Worm (Caenorhabditis elegans) whole organism, mixed stage, embryonic: ENCODE data around the gene fbxa-65.
"Not testable (repeated sequence)": the region's sequence is repeated elsewhere in the genome, so short reads cannot be mapped to it uniquely, and the experiment has no call there.

Source experiments
- M03D4.4 ChIP-seq: sonication (generic microtip); optimal IDR thresholded peaks from 2 replicates; lab custom pipeline; 2017; ENCODE audit warnings: mild to moderate bottlenecking, missing genetic modification characterization, missing compliant biosample characterization
- bed-3 ChIP-seq: fragments of 200-800 bp; sonication (Bioruptor generic); optimal IDR thresholded peaks from 3 replicates; lab custom pipeline; 2018; ENCODE audit warnings: mild to moderate bottlenecking, missing genetic modification characterization, moderate library complexity, missing compliant biosample characterization
- blmp-1 ChIP-seq: fragments of 150-350 bp; optimal IDR thresholded peaks from 2 replicates; lab custom pipeline; 2014; ENCODE audit warnings: missing biosample characterization, missing genetic modification characterization
- ceh-39 ChIP-seq: fragments of 150-350 bp; optimal IDR thresholded peaks from 2 replicates; lab custom pipeline; 2014; ENCODE audit warnings: missing biosample characterization, missing genetic modification characterization
- ceh-43 ChIP-seq: fragments of 200-800 bp; sonication (Bioruptor generic); optimal IDR thresholded peaks from 2 replicates; lab custom pipeline; 2018; ENCODE audit warnings: mild to moderate bottlenecking, missing genetic modification characterization, moderate library complexity, missing compliant biosample characterization
- ceh-83 ChIP-seq: fragments of 200-800 bp; sonication (Bioruptor generic); optimal IDR thresholded peaks from 2 replicates; lab custom pipeline; 2018; ENCODE audit warnings: mild to moderate bottlenecking, missing genetic modification characterization, missing compliant biosample characterization
- ces-1 ChIP-seq: fragments of 150-350 bp; optimal IDR thresholded peaks from 2 replicates; lab custom pipeline; 2014; ENCODE audit warnings: missing biosample characterization, missing genetic modification reagents, missing genetic modification characterization
- cnd-1 ChIP-seq: fragments of 200-800 bp; sonication (Bioruptor generic); optimal IDR thresholded peaks from 2 replicates; lab custom pipeline; 2018; ENCODE audit warnings: mild to moderate bottlenecking, missing genetic modification characterization, missing compliant biosample characterization
- drap-1 ChIP-seq: fragments of 200-800 bp; sonication (Bioruptor generic); optimal IDR thresholded peaks from 3 replicates; lab custom pipeline; 2018; ENCODE audit warnings: mild to moderate bottlenecking, missing genetic modification characterization, missing compliant biosample characterization
- elt-1 ChIP-seq: sonication (generic microtip); optimal IDR thresholded peaks from 2 replicates; lab custom pipeline; 2017; ENCODE audit warnings: missing genetic modification characterization, mild to moderate bottlenecking, missing compliant biosample characterization, antibody characterized with exemption, moderate library complexity, borderline replicate concordance; ENCODE audit not compliant: insufficient read depth
- elt-3 ChIP-seq: fragments of 150-350 bp; optimal IDR thresholded peaks from 2 replicates; lab custom pipeline; 2014; ENCODE audit warnings: missing biosample characterization, missing genetic modification characterization
- flh-1 ChIP-seq: fragments of 200-800 bp; sonication (Bioruptor generic); optimal IDR thresholded peaks from 2 replicates; lab custom pipeline; 2018; ENCODE audit warnings: mild to moderate bottlenecking, missing genetic modification characterization, moderate library complexity, missing compliant biosample characterization
- ham-2 ChIP-seq: fragments of 200-800 bp; sonication (Bioruptor generic); optimal IDR thresholded peaks from 2 replicates; lab custom pipeline; 2018; ENCODE audit warnings: mild to moderate bottlenecking, missing genetic modification characterization, missing compliant biosample characterization
- hlh-1 ChIP-seq: fragments of 150-350 bp; optimal IDR thresholded peaks from 2 replicates; lab custom pipeline; 2014; ENCODE audit warnings: missing biosample characterization, missing genetic modification reagents, missing genetic modification characterization
- lin-13 ChIP-seq: fragments of 150-350 bp; optimal IDR thresholded peaks from 2 replicates; lab custom pipeline; 2014; ENCODE audit warnings: missing biosample characterization, missing genetic modification characterization
- lin-32 ChIP-seq: fragments of 200-800 bp; sonication (Bioruptor generic); optimal IDR thresholded peaks from 2 replicates; lab custom pipeline; 2018; ENCODE audit warnings: mild to moderate bottlenecking, missing genetic modification characterization, missing compliant biosample characterization
- lsy-2 ChIP-seq: fragments of 150-350 bp; optimal IDR thresholded peaks from 2 replicates; lab custom pipeline; 2014; ENCODE audit warnings: missing biosample characterization, missing genetic modification characterization
- mab-5 ChIP-seq: fragments of 150-350 bp; optimal IDR thresholded peaks from 2 replicates; lab custom pipeline; 2014; ENCODE audit warnings: missing biosample characterization, missing genetic modification characterization
- mep-1 ChIP-seq: fragments of 150-350 bp; optimal IDR thresholded peaks from 2 replicates; lab custom pipeline; 2017; ENCODE audit warnings: missing biosample characterization, missing genetic modification reagents, missing genetic modification characterization, inconsistent platforms
- mls-2 ChIP-seq: sonication (generic microtip); optimal IDR thresholded peaks from 2 replicates; lab custom pipeline; 2016; ENCODE audit warnings: mild to moderate bottlenecking, missing genetic modification characterization, moderate library complexity, missing compliant biosample characterization
- nhr-12 ChIP-seq: fragments of 150-350 bp; optimal IDR thresholded peaks from 2 replicates; lab custom pipeline; 2014; ENCODE audit warnings: missing biosample characterization, missing genetic modification characterization
- nhr-237 ChIP-seq: fragments of 150-350 bp; optimal IDR thresholded peaks from 2 replicates; lab custom pipeline; 2014; ENCODE audit warnings: missing biosample characterization, missing genetic modification characterization
- nhr-28 ChIP-seq: fragments of 150-350 bp; optimal IDR thresholded peaks from 2 replicates; lab custom pipeline; 2014; ENCODE audit warnings: missing biosample characterization, missing genetic modification characterization
- nhr-76 ChIP-seq: sonication (generic microtip); optimal IDR thresholded peaks from 2 replicates; lab custom pipeline; 2017; ENCODE audit warnings: missing biosample characterization, missing genetic modification characterization
- pha-4 ChIP-seq: fragments of 150-350 bp; optimal IDR thresholded peaks from 2 replicates; lab custom pipeline; 2018; ENCODE audit warnings: missing biosample characterization, missing genetic modification reagents, missing genetic modification characterization
- snpc-4 ChIP-seq: fragments of 150-350 bp; optimal IDR thresholded peaks from 2 replicates; lab custom pipeline; 2014; ENCODE audit warnings: missing biosample characterization, missing genetic modification characterization
- sptf-1 ChIP-seq: sonication (generic microtip); optimal IDR thresholded peaks from 2 replicates; lab custom pipeline; 2017; ENCODE audit warnings: mild to moderate bottlenecking, missing genetic modification characterization, moderate library complexity, missing compliant biosample characterization
- tbx-8 ChIP-seq: fragments of 200-800 bp; sonication (Bioruptor generic); optimal IDR thresholded peaks from 2 replicates; lab custom pipeline; 2018; ENCODE audit warnings: mild to moderate bottlenecking, missing genetic modification characterization, moderate library complexity, missing compliant biosample characterization
- unc-120 ChIP-seq: sonication (generic microtip); optimal IDR thresholded peaks from 2 replicates; lab custom pipeline; 2017; ENCODE audit warnings: missing genetic modification characterization, missing compliant biosample characterization; ENCODE audit not compliant: poor library complexity, severe bottlenecking
- unc-62 ChIP-seq: fragments of 150-350 bp; optimal IDR thresholded peaks from 2 replicates; lab custom pipeline; 2014; ENCODE audit warnings: missing biosample characterization, missing genetic modification reagents, missing genetic modification characterization
- ztf-11 ChIP-seq: fragments of 150-350 bp; optimal IDR thresholded peaks from 2 replicates; lab custom pipeline; 2014; ENCODE audit warnings: missing biosample characterization, missing genetic modification characterization

fbxa-65 gene

DNA sequence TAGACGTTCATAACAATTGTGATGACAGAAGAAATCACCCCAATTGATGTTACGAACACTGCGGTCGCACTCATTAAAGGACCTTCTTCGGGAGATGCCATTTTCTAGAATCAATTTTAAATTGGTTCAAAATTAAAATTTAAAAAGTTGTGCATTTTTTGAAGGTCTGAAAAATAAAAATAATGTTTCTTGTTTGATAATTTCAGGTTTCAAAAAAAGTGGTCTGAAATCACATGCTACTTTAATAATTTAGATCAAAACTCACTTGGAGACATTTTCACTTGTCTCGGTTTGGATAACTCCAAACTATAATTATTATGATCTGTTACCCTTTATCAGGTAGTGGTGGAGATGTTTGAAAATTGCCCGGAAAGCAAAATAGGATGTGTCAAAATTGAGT, 30.7 kb upstream of the fbxa-65 start, which contains the start of gene srbc-2:
Gene srbc-2, minus strand, starts transcription at position 101 of the 400 bp plus-strand sequence.
- no peak for TF ChIP-seq mab-5 (tag; lab: Kevin White, UChicago)
- TF ChIP-seq unc-62 (GFP tag; lab: Kevin White, UChicago), result no peak
- TF ChIP-seq tbx-8 (GFP tag; lab: Kevin White, UChicago), result no peak
- no peak for TF ChIP-seq nhr-12 (tag; lab: Kevin White, UChicago)
- TF ChIP-seq snpc-4 (tag; lab: Kevin White, UChicago), result no peak
- TF ChIP-seq hlh-1 (tag; lab: Kevin White, UChicago), result no peak
- TF ChIP-seq bed-3 (GFP tag; lab: Kevin White, UChicago), result no peak
- TF ChIP-seq ceh-43 (GFP tag; lab: Kevin White, UChicago), result no peak
- no peak for TF ChIP-seq lsy-2 (tag; lab: Kevin White, UChicago)
- no peak for TF ChIP-seq nhr-76
- no peak for TF ChIP-seq ham-2
- TF ChIP-seq elt-1 (tag; lab: Kevin White, UChicago), result no peak
- no peak for TF ChIP-seq lin-13 (tag; lab: Kevin White, UChicago)
- no peak for TF ChIP-seq mep-1 (tag; lab: Kevin White, UChicago)
- TF ChIP-seq M03D4.4 (tag; lab: Kevin White, UChicago), result no peak
- no peak for TF ChIP-seq ceh-39

DNA sequence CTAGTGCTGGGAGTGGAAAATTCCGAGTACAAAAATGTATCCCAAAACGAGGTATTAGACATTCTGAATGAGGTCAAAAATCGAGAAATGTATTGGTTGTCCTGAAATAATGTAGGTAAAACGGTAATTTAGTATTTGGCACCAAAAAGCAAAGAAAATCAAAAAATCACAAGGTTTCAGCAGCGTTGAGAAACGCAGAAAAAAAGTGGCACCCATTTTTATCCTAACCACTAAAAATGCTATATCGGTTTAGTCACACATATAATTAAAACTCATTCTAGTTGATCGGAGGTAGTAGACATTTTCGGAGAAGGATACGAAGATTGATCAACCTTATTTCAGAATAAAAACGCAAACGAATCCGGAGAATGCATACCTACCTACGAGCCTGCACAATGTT, 26.4 kb upstream of the fbxa-65 start, which contains the start of gene srx-121:
Gene srx-121, minus strand, starts transcription at position 101 of the 400 bp plus-strand sequence.
- TF ChIP-seq tbx-8 (GFP tag; lab: Kevin White, UChicago) (no peak), unc-62 (GFP tag; lab: Kevin White, UChicago) (no peak), snpc-4 (tag; lab: Kevin White, UChicago) (no peak), unc-120 (tag; lab: Kevin White, UChicago) (no peak), sptf-1 (tag; lab: Kevin White, UChicago) (no peak), ceh-43 (GFP tag; lab: Kevin White, UChicago) (no peak), mep-1 (tag; lab: Kevin White, UChicago) (no peak), ceh-83 (GFP tag; lab: Kevin White, UChicago) (no peak), elt-3 (tag; lab: Kevin White, UChicago) (no peak)

DNA sequence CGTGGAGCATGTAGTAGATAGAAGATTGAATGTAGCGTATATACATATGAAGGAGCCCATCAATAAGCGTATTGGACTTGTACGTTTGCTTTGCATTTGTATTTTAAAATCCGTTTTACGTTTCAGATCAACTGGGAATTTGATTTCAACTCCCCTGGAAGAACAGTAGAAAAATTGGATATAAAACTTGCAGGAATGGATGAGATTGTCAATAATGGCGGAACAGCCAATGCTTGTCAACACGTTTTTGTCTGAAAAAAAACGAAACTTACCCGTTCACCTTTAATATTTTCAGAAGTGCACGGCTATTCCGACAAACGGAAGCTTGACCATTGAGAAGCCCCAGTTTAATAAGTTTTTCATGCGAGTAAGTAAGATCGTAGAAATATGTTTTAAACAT, 21.5 kb upstream of the fbxa-65 start, which contains the start of gene C04E12.2:
Gene C04E12.2, plus strand, starts transcription at position 301 of the 400 bp plus-strand sequence.
- not testable (repeated sequence) for TF ChIP-seq pha-4; ceh-43 (GFP tag; lab: Kevin White, UChicago); flh-1 (GFP tag; lab: Kevin White, UChicago)

DNA sequence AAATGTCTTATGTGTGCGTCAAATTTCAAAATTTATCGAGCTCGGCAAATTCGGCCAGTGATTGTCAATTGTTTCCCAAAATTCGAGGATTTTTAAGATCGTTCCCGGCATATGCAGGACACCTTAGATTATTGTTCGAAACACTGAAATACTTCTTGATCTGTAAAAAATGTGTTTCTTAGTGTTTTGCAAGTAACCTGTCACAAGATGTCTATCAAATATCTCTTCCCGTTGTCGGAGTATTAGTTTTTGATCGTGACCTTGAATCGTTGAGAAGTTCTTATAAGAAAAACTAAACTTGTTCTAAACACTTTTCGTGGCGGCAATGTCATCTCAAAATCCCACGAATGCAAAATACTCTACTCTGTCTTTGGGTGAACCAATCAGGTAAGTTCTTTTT, 16.2 kb upstream of the fbxa-65 start, which contains the start of gene C04E12.4:
Gene C04E12.4, plus strand, starts transcription at position 301 of the 400 bp plus-strand sequence.
- TF ChIP-seq nhr-237 (tag; lab: Kevin White, UChicago), result no peak
- TF ChIP-seq mab-5 (tag; lab: Kevin White, UChicago), result no peak
- TF ChIP-seq lin-13 (tag; lab: Kevin White, UChicago), result no peak
- TF ChIP-seq flh-1 (GFP tag; lab: Kevin White, UChicago), result no peak
- TF ChIP-seq ceh-83 (GFP tag; lab: Kevin White, UChicago), result no peak
- no peak for TF ChIP-seq ces-1 (GFP tag; lab: Kevin White, UChicago)
- TF ChIP-seq pha-4, result no peak
- TF ChIP-seq sptf-1 (tag; lab: Kevin White, UChicago), result no peak
- no peak for TF ChIP-seq nhr-12 (tag; lab: Kevin White, UChicago)
- no peak for TF ChIP-seq unc-120 (tag; lab: Kevin White, UChicago)
- TF ChIP-seq mls-2, result no peak
- no peak for TF ChIP-seq drap-1
- TF ChIP-seq elt-1 (tag; lab: Kevin White, UChicago), result no peak

DNA sequence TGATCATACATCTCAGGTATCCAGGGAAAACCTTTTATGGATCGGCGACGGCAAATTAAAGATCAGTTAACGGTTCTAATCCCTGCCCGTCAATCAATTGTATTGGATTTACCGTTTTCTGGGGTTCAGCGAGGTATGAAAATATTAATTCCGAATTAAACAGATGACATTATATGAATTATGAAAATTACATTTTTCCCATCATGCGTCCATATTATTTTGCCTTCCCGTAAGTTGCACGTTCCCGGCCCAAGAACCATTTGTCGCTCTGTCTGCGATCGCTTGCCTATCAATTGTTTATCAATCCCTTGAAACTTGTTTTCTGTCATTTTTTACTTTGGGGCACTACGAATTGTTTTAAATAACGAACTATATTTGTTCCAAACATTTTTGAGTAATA, 15.3 kb upstream of the fbxa-65 start:
- no peak for TF ChIP-seq mep-1 (tag; lab: Kevin White, UChicago)
- TF ChIP-seq lsy-2 (tag; lab: Kevin White, UChicago), result no peak
- TF ChIP-seq unc-62 (GFP tag; lab: Kevin White, UChicago), result no peak
- no peak for TF ChIP-seq pha-4
- no peak for TF ChIP-seq ceh-83 (GFP tag; lab: Kevin White, UChicago)
- TF ChIP-seq ces-1 (GFP tag; lab: Kevin White, UChicago), result no peak
- TF ChIP-seq ceh-39, result no peak
- TF ChIP-seq sptf-1 (tag; lab: Kevin White, UChicago), result no peak
- no peak for TF ChIP-seq elt-3 (tag; lab: Kevin White, UChicago)
- no peak for TF ChIP-seq blmp-1
- TF ChIP-seq lin-32 (GFP tag; lab: Kevin White, UChicago), result no peak
- no peak for TF ChIP-seq ztf-11 (tag; lab: Kevin White, UChicago)
- TF ChIP-seq nhr-12 (tag; lab: Kevin White, UChicago), result no peak
- no peak for TF ChIP-seq snpc-4 (tag; lab: Kevin White, UChicago)
- TF ChIP-seq unc-120 (tag; lab: Kevin White, UChicago), result no peak
- no peak for TF ChIP-seq cnd-1 (tag; lab: Kevin White, UChicago)
- TF ChIP-seq nhr-76, result no peak
- TF ChIP-seq lin-13 (tag; lab: Kevin White, UChicago), result no peak
- TF ChIP-seq nhr-28 (tag; lab: Kevin White, UChicago), result no peak
- TF ChIP-seq hlh-1 (tag; lab: Kevin White, UChicago), result no peak
